Worm (Caenorhabditis elegans): Measurements from ENCODE around the gene F02E11.7.
A peak's percentile ranks its signal among the peaks of the same experiment; 100 is the strongest.

Gene F02E11.7

ce11 chrII:3267815-3268214 lies 350 bp downstream of the F02E11.7 start:
- TF ChIP-seq mab-9 (GFP tag; IDR thresholded peaks at IDR 0.05) (no peak), snu-23 (GFP tag; optimal IDR thresholded peaks at IDR 0.05) (peak; percentile 3), lsy-2 (tag; optimal IDR thresholded peaks at IDR 0.05) (peak in 1 of 2 experiments; percentile 10), efl-1 (optimal IDR thresholded peaks at IDR 0.05) (peak in 1 of 2 experiments; percentile 1), efl-1 (GFP tag; optimal IDR thresholded peaks at IDR 0.05 in 1 of 2) (no peak), nhr-19 (GFP tag; conservative IDR thresholded peaks at IDR 0.05) (0 out of 2 replicates have a peak, but pooled peaks have one; percentile 8)

- TF ChIP-seq dsc-1 (tag; optimal IDR thresholded peaks at IDR 0.05) (peak; percentile 59), ztf-4 (tag; optimal IDR thresholded peaks at IDR 0.05) (no peak), sup-37 (GFP tag; optimal IDR thresholded peaks at IDR 0.05) (no peak), unc-30 (tag; optimal IDR thresholded peaks at IDR 0.05) (peak; percentile 26), nhr-71 (tag; optimal IDR thresholded peaks at IDR 0.05) (peak; percentile 27), fkh-8 (tag; optimal IDR thresholded peaks at IDR 0.05) (peak; percentile 4), mep-1 (tag; optimal IDR thresholded peaks at IDR 0.05) (peak; percentile 9), sox-4 (tag; optimal IDR thresholded peaks at IDR 0.05) (no peak)
These were observed 3.1 kb downstream of the F02E11.7 start for ce11 chrII:3270598-3270997.

DNA sequence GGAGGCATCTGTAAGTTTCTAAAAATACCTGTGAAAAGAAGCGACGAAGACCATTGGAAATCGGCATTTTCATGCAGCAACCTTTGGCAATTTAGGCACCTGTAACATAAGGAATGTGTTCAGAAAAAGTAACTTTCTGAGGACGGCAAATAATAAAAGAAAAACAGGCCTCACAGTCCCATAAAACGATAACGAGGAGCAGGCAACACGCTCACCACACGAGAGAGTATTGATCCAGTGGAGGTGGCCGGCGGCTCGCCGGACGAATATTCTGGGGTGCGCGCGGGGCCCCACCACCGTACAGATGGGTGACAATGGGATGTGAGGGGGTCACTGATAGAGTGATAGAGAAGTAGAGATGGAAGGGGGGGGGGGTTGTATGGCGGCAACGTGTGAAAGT lies 7.5 kb downstream of the F02E11.7 start, which contains the start of gene F02E11.3:
TSS of gene F02E11.3 (minus strand) at position 101 of the 400 bp plus-strand sequence.
- TF ChIP-seq C34B4.2 (tag; optimal IDR thresholded peaks at IDR 0.05) (no peak), aly-2 (tag; optimal IDR thresholded peaks at IDR 0.05) (no peak), mdl-1 (tag; optimal IDR thresholded peaks at IDR 0.05) (no peak), ceh-90 (tag; optimal IDR thresholded peaks at IDR 0.05) (no peak), unc-86 (tag; optimal IDR thresholded peaks at IDR 0.05) (no peak), egl-13 (tag; optimal IDR thresholded peaks at IDR 0.05) (no peak), nhr-76 (tag; optimal IDR thresholded peaks at IDR 0.05) (no peak), fos-1 (tag; optimal IDR thresholded peaks at IDR 0.05) (no peak), skn-1 (tag; optimal IDR thresholded peaks at IDR 0.05) (no peak), nhr-77 (tag; optimal IDR thresholded peaks at IDR 0.05) (no peak), ceh-82 (tag; optimal IDR thresholded peaks at IDR 0.05) (no peak)

- no peak for TF ChIP-seq efl-3 (GFP tag; optimal IDR thresholded peaks at IDR 0.05)
- no peak for TF ChIP-seq lin-39 (tag; optimal IDR thresholded peaks at IDR 0.05)
- TF ChIP-seq aha-1 (tag; optimal IDR thresholded peaks at IDR 0.05), result no peak
- no peak for TF ChIP-seq aly-2 (tag; optimal IDR thresholded peaks at IDR 0.05)
- no peak for TF ChIP-seq sup-37 (GFP tag; optimal IDR thresholded peaks at IDR 0.05)
- TF ChIP-seq zag-1 (tag; optimal IDR thresholded peaks at IDR 0.05), result no peak
These were observed 10.2 kb downstream of the F02E11.7 start, which contains the start of gene F02E11.4 for ce11 chrII:3277686-3278085. F02E11.4 (minus strand) TSS chrII:3277786.

DNA sequence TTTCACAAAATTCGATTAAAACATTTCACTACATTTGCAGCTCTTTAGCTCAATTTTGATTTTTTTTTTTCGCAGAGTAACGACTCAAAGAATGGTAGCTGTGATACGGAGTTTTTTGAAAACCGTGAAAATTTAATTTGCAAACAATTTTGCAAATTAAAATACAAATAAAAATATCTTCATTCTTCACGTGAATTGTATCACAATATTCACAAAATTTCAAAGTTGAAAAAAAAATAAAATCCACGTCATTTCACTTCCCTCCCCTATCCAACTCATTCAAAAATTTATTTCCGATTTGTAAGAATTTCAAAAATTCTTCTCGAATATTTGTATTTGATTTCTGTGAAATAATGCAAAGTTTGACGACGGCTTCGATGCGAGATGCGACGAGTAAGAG lies 11.2 kb downstream of the F02E11.7 start, which contains the start of gene wht-4:
TSS of gene wht-4 (plus strand) at position 301 of the 400 bp plus-strand sequence.
- TF ChIP-seq Y116A8C.19 (tag; optimal IDR thresholded peaks at IDR 0.05; ENCODE audit: borderline replicate concordance) (no peak), lin-39 (tag; optimal IDR thresholded peaks at IDR 0.05) (no peak)

- TF ChIP-seq skn-1 (tag; optimal IDR thresholded peaks at IDR 0.05) (no peak), fkh-4 (tag; optimal IDR thresholded peaks at IDR 0.05; ENCODE audit: borderline replicate concordance) (no peak), unc-130 (tag; optimal IDR thresholded peaks at IDR 0.05) (no peak), fkh-8 (tag; optimal IDR thresholded peaks at IDR 0.05) (no peak), nhr-84 (tag; optimal IDR thresholded peaks at IDR 0.05) (no peak), efl-3 (GFP tag; optimal IDR thresholded peaks at IDR 0.05) (no peak), grh-1 (GFP tag; IDR thresholded peaks at IDR 0.05) (no peak), lin-39 (tag; optimal IDR thresholded peaks at IDR 0.05) (no peak), ztf-4 (tag; optimal IDR thresholded peaks at IDR 0.05) (no peak), ztf-11 (tag; optimal IDR thresholded peaks at IDR 0.05) (no peak), nhr-47 (tag; optimal IDR thresholded peaks at IDR 0.05) (no peak)
These were observed 14.9 kb downstream of the F02E11.7 start, which contains the start of gene nep-13 for ce11 chrII:3282353-3282752. nep-13 (plus strand) TSS chrII:3282653.

Measured in whole organism, L1 larva.